Worm (Caenorhabditis elegans) whole organism, late embryonic: Measurements from ENCODE around the gene nhr-5.

Experiments used
- F13H6.1 ChIP-seq: sonication (generic microtip); optimal IDR thresholded peaks from 2 replicates; lab custom pipeline; 2016; ENCODE audit warnings: missing genetic modification characterization, missing compliant biosample characterization
- ama-1 ChIP-seq: fragments of 150-350 bp; optimal IDR thresholded peaks from 2 replicates; lab custom pipeline; 2014
- ceh-2 ChIP-seq: sonication (generic microtip); optimal IDR thresholded peaks from 2 replicates; lab custom pipeline; 2016; ENCODE audit warnings: missing genotype, missing genetic modification characterization, missing compliant biosample characterization
- fkh-10 ChIP-seq: fragments of 150-350 bp; optimal IDR thresholded peaks from 2 replicates; lab custom pipeline; 2014; ENCODE audit warnings: missing biosample characterization, missing genetic modification reagents, missing genetic modification characterization
- hlh-6 ChIP-seq: sonication (generic microtip); optimal IDR thresholded peaks from 2 replicates; lab custom pipeline; 2016; ENCODE audit warnings: missing genotype, missing genetic modification characterization, missing compliant biosample characterization
- lin-11 ChIP-seq: fragments of 200-800 bp; sonication (Bioruptor generic); optimal IDR thresholded peaks from 2 replicates; lab custom pipeline; 2018; ENCODE audit warnings: mild to moderate bottlenecking, missing genetic modification characterization, missing compliant biosample characterization
- nfya-1 ChIP-seq: sonication (generic microtip); optimal IDR thresholded peaks from 2 replicates; lab custom pipeline; 2017; ENCODE audit warnings: missing genetic modification characterization, mild to moderate bottlenecking, missing compliant biosample characterization, antibody characterized with exemption, moderate library complexity
- nhr-11 ChIP-seq: fragments of 150-350 bp; optimal IDR thresholded peaks from 2 replicates; lab custom pipeline; 2014; ENCODE audit warnings: missing biosample characterization, missing genetic modification characterization
- rnt-1 ChIP-seq: sonication (generic microtip); optimal IDR thresholded peaks from 2 replicates; lab custom pipeline; 2016; ENCODE audit warnings: missing genetic modification characterization, missing compliant biosample characterization
- syd-9 ChIP-seq: sonication (generic microtip); optimal IDR thresholded peaks from 2 replicates; lab custom pipeline; 2016; ENCODE audit warnings: mild to moderate bottlenecking, missing genetic modification characterization, moderate library complexity, missing compliant biosample characterization

DNA sequence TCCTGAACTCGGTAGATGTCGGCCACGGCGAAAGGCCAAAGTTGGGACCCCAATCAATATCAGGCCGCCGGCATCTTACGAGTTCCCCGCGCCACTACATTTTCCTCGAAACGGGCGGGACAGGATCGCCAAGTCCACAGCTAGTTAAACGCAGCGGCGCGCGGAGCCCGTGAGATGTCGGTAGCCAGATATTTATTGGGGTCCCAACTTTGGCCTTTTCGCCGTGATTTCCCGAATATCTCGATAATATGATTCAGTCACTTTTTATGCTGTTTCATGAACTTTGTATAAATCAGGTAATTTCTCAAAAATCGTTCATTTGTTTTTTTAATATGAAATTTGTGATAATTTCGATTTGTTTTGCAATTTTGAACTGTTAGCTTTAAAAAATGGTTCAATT is 18.3 kb upstream of the nhr-5 start:
- no peak for TF ChIP-seq fkh-10 (GFP tag; lab: Kevin White, UChicago)
- no peak for TF ChIP-seq rnt-1 (tag; lab: Kevin White, UChicago)
- no peak for TF ChIP-seq nhr-11 (tag; lab: Kevin White, UChicago)
- no peak for TF ChIP-seq hlh-6 (tag; lab: Kevin White, UChicago)
- TF ChIP-seq lin-11: no peak
- no peak for TF ChIP-seq ceh-2 (tag; lab: Kevin White, UChicago)
- TF ChIP-seq nfya-1 (tag; lab: Kevin White, UChicago): no peak
- TF ChIP-seq F13H6.1 (tag; lab: Kevin White, UChicago): no peak
- no peak for TF ChIP-seq ama-1
- TF ChIP-seq syd-9: no peak
